Fruit fly (Drosophila melanogaster): ENCODE measurements around the gene Pka-C3.

Pka-C3 gene

DNA sequence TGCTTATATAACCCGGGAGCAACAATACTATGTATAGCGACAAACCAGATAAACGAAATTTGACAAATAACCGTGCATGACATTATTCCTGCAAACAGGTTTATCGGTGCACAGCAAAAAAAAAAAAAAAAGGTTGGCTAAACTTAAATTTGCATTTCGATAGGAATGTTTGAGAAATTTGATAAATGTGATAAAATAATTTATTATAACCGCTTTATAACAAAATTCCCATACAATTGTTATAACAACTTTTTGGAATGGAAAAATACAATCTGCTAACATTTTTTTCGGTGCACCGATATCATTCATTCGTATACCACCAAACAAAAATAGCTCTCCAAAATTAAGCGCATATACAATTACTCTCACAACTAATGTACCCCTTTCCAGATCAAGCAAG lies 23.0 kb upstream of the Pka-C3 start (continued):
- TF ChIP-seq eg (GFP tag; IDR thresholded peaks at IDR 0.05): peak; percentile 81
- TF ChIP-seq Gug (GFP tag; IDR thresholded peaks at IDR 0.05): peak; percentile 71
- TF ChIP-seq pdm3 (GFP tag; optimal IDR thresholded peaks at IDR 0.05): peak; percentile 47
- no peak for TF ChIP-seq Ets96B (tag; optimal IDR thresholded peaks at IDR 0.05)
- peak; percentile 24 for TF ChIP-seq Lpt (GFP tag; optimal IDR thresholded peaks at IDR 0.05)
- peak; percentile 90 for TF ChIP-seq vri (GFP tag; optimal IDR thresholded peaks at IDR 0.05)
- peak; percentile 46 for TF ChIP-seq CG6276 (GFP tag; optimal IDR thresholded peaks at IDR 0.05)
- no peak for TF ChIP-seq Eip75B (GFP tag; optimal IDR thresholded peaks at IDR 0.05)
- TF ChIP-seq Sox102F (GFP tag; optimal IDR thresholded peaks at IDR 0.05): peak; percentile 49
- peak; percentile 53; the same call in 1 of the 2 replicates for TF ChIP-seq CG15336 (GFP tag; IDR thresholded peaks at IDR 0.05)
- peak; percentile 81 for TF ChIP-seq svp (GFP tag)
- TF ChIP-seq net (GFP tag; optimal IDR thresholded peaks at IDR 0.05): peak; percentile 32
- TF ChIP-seq CG34406 (GFP tag; optimal IDR thresholded peaks at IDR 0.05): peak; percentile 27
- no peak for TF ChIP-seq CG3919 (GFP tag; optimal IDR thresholded peaks at IDR 0.05)
- no peak for TF ChIP-seq CG16779 (tag; optimal IDR thresholded peaks at IDR 0.05)
- TF ChIP-seq dsx (GFP tag; optimal IDR thresholded peaks at IDR 0.05; ENCODE audit: poor library complexity, severe bottlenecking): no peak
- TF ChIP-seq achi (GFP tag; optimal IDR thresholded peaks at IDR 0.05): peak; percentile 46

DNA sequence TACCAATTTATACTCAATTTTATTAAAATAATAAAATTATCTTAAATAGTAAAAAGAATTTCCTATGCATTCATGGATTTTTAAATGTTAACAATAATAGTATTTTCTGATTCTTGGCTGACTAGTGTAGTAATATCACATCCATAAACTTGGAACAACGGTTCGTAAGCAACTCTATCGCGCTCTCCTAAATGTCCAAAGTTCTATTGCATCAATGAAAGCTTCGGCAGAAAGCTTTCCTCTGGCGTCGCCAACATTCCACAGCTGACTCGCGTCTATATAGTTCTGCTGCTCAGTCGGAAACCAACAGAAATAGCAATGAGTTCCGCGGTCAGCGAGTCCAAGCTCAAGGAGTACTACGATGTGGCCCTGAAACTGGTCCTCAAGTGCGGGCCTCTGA lies 22.2 kb upstream of the Pka-C3 start, which contains the start of gene CG17029:
Gene CG17029, plus strand, starts transcription at position 113 of the 400 bp plus-strand sequence.
- peak; percentile 6 for TF ChIP-seq CG16779 (tag; optimal IDR thresholded peaks at IDR 0.05)
- peak; percentile 14 for TF ChIP-seq Eip78C (GFP tag)
- no peak for TF ChIP-seq CG8119 (GFP tag; IDR thresholded peaks at IDR 0.05)

DNA sequence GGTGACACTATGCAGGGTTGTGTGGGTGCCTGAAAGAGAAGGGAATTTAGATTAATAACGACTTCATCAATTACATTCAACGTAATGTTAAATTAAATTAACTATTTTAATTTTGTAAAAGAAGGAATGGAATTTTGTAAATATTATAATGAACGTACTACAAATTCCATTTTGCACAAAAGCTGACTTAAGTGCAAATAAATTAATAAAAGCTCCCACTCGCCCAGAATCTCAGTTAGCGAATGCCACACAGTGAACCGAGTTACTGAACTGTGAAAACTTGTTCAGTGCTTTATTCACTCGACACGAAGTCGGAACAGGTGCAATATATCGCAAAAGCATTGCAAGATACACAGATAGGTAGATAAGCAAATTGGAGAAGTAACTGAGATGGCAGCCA lies 20.5 kb upstream of the Pka-C3 start, which contains the start of gene CG17026:
Gene CG17026, plus strand, starts transcription at position 301 of the 400 bp plus-strand sequence.
- TF ChIP-seq topi (GFP tag; optimal IDR thresholded peaks at IDR 0.05) (no peak), svp (GFP tag) (no peak), Ets96B (tag; optimal IDR thresholded peaks at IDR 0.05) (no peak), CG6854 (GFP tag; optimal IDR thresholded peaks at IDR 0.05) (no peak), Eip75B (GFP tag; optimal IDR thresholded peaks at IDR 0.05) (no peak), CG6276 (GFP tag; optimal IDR thresholded peaks at IDR 0.05) (no peak), CG6792 (GFP tag; optimal IDR thresholded peaks at IDR 0.05) (no peak), CG7368 (GFP tag; optimal IDR thresholded peaks at IDR 0.05) (no peak), cyc (GFP tag; optimal IDR thresholded peaks at IDR 0.05) (no peak), dac (GFP tag; optimal IDR thresholded peaks at IDR 0.05) (no peak)

DNA sequence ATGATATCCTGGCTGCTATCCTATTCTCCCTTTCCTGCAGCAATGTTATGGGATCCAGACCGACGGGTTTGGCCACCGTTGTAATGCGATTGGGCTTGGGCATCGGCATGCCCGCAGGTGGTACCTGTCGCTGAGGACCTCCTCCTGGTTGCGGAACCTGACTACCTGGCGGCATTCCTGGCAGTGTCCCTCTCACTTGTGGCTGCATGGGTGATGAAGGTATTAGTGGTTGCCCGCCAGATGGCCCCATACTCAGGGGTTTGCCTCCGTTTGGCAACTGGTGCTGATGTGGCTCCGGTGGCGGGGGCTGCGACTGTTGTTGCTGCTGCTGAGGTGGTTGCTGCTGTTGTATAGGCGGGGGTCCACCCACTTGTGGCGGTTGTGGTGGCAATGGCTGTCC lies 19.6 kb upstream of the Pka-C3 start:
- TF ChIP-seq CG8632 (GFP tag; optimal IDR thresholded peaks at IDR 0.05): no peak
- no peak for TF ChIP-seq topi (GFP tag; optimal IDR thresholded peaks at IDR 0.05)
- no peak for TF ChIP-seq acj6 (GFP tag; optimal IDR thresholded peaks at IDR 0.05)
- TF ChIP-seq CG6276 (GFP tag; optimal IDR thresholded peaks at IDR 0.05): no peak
- no peak for TF ChIP-seq CG9139 (GFP tag; optimal IDR thresholded peaks at IDR 0.05)

DNA sequence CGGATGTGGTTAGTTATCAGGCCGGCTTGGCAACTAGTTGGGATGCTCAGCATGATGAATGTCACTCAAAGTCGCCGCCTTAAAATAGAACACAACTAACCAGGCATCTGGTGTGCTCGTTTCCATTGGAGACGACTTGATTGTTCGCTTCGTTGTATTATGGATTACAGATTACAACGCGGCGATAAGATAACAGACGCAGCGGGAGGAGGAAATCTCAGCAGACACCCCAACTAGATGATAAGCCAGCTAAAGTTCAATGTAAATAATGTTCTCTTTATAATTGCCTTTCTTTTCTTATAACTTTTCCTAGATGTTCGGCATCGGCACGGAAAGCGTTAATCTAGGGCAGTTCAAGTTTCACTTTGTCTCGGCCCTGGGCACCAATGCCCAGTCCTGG lies 14.1 kb upstream of the Pka-C3 start:
- TF ChIP-seq Blimp-1 (GFP tag; optimal IDR thresholded peaks at IDR 0.05) (no peak), svp (GFP tag) (peak; percentile 93), lz (GFP tag; optimal IDR thresholded peaks at IDR 0.05) (no peak)

DNA sequence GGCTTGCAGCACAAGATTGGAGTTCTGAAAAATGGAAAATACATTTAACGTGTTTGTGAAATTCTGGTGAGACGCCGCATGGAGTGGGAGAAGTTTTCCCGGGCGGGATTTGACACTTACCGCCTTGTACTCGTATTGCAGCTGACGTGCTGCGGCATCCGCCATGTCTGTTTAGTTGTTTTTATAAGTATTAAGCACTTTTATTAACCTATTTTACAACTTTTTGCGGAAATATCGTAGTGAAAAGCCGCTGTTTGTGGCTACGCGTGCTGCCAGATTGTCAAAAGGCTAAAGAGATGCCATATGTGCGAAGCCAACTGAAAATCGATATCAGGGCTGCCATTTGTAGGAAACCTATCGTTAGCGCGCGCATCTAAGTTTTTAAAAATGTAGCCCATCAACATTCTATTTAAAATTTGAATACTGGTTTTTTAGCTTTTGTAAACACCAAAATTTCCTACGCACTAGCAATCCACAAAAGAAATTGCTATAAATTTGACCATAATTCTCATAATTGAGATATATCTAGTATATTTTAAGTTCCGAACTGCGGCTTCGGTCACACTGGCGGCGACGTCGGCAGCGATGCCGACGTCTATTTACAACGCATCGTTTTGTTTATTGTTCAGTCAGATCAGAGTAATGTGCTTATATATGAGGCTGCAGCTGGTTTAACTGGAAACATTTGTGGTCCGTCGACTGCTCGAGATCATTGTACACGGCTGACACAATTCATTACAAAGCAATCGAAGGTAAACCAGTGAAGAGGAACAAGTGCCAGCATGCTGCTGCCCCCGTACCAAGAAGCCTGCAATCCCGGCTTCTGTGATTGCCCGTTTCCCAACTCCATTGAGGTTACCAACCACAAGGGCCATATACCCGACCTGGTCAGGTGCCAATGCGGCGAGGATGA lies 13.2 kb upstream of the Pka-C3 start, which contains the start of the genes Brr2 and CG10516:
Gene Brr2, minus strand, starts transcription at position 285 of the 913 bp plus-strand sequence.
Gene CG10516, plus strand, starts transcription at position 617 of the 913 bp plus-strand sequence.
- TF ChIP-seq CG1621 (tag; optimal IDR thresholded peaks at IDR 0.05) (no peak), dsx (GFP tag; optimal IDR thresholded peaks at IDR 0.05; ENCODE audit: poor library complexity, severe bottlenecking) (no peak), Sox102F (GFP tag; optimal IDR thresholded peaks at IDR 0.05) (no peak), vri (GFP tag; optimal IDR thresholded peaks at IDR 0.05) (no peak), CG8119 (GFP tag; IDR thresholded peaks at IDR 0.05) (no peak), CG6276 (GFP tag; optimal IDR thresholded peaks at IDR 0.05) (no peak), CG6163 (GFP tag; IDR thresholded peaks at IDR 0.05) (no peak), dac (GFP tag; optimal IDR thresholded peaks at IDR 0.05) (no peak), fkh (GFP tag; optimal IDR thresholded peaks at IDR 0.05) (peak; percentile 98), CG7368 (GFP tag; optimal IDR thresholded peaks at IDR 0.05) (no peak), fd59A (GFP tag; optimal IDR thresholded peaks at IDR 0.05) (no peak), Lpt (GFP tag; optimal IDR thresholded peaks at IDR 0.05) (no peak), CG34406 (GFP tag; optimal IDR thresholded peaks at IDR 0.05) (no peak), eg (GFP tag; IDR thresholded peaks at IDR 0.05) (no peak), Ets21C (GFP tag; optimal IDR thresholded peaks at IDR 0.05) (no peak), Eip75B (GFP tag; optimal IDR thresholded peaks at IDR 0.05) (no peak), Hr39 (GFP tag; optimal IDR thresholded peaks at IDR 0.05) (no peak), CG8319 (GFP tag; optimal IDR thresholded peaks at IDR 0.05) (peak; percentile 28), CG15336 (GFP tag; IDR thresholded peaks at IDR 0.05) (no peak), Gug (GFP tag; IDR thresholded peaks at IDR 0.05) (no peak), CG11902 (GFP tag; optimal IDR thresholded peaks at IDR 0.05) (no peak), net (GFP tag; optimal IDR thresholded peaks at IDR 0.05) (no peak), CG6792 (GFP tag; optimal IDR thresholded peaks at IDR 0.05) (no peak)

All from whole organism, prepupa.